Worm (Caenorhabditis elegans) whole organism, dauer: ENCODE results near the gene T09F5.1.

Experiments used
- unc-62 ChIP-seq: sonication (generic microtip); optimal IDR thresholded peaks from 2 replicates; lab custom pipeline; 2017; ENCODE audit warnings: missing biosample characterization, missing genetic modification reagents, missing genetic modification characterization

The T09F5.1 gene

DNA sequence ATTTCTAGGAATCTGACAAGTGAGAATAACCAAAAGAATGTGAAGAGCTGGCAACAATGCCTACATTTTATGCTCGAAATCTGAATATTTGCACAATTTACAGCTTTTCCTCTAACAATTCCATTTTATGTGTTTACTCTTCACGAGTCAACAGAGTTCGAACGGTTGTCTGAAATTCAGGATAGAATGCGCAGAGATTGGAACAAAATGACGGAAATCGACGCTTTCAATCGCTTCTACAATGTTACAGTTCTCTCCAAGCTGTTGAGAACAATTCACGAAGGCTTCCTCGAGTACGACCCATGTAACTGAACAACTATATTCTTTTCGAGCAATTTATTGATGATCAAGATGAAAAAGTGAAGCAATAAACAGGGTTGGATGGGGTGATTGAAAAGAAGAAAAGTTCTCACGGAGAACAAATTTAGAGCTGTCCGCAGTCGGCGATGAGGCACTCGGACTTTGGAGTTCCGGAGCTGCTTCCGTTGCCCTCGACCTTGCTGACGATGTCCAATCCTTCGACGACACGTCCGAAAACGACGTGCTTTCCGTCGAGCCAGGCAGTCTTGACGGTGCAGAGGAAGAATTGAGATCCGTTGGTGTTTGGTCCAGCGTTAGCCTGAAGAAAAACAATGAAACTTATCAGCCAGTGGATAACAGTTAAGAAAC lies 37.5 kb downstream of the T09F5.1 start, which contains the start of gene Y75B12B.3:
TSS of gene Y75B12B.3 (minus strand) at position 21 of the 669 bp plus-strand sequence.
- no peak for TF ChIP-seq unc-62 (GFP tag; lab: Kevin White, UChicago)

DNA sequence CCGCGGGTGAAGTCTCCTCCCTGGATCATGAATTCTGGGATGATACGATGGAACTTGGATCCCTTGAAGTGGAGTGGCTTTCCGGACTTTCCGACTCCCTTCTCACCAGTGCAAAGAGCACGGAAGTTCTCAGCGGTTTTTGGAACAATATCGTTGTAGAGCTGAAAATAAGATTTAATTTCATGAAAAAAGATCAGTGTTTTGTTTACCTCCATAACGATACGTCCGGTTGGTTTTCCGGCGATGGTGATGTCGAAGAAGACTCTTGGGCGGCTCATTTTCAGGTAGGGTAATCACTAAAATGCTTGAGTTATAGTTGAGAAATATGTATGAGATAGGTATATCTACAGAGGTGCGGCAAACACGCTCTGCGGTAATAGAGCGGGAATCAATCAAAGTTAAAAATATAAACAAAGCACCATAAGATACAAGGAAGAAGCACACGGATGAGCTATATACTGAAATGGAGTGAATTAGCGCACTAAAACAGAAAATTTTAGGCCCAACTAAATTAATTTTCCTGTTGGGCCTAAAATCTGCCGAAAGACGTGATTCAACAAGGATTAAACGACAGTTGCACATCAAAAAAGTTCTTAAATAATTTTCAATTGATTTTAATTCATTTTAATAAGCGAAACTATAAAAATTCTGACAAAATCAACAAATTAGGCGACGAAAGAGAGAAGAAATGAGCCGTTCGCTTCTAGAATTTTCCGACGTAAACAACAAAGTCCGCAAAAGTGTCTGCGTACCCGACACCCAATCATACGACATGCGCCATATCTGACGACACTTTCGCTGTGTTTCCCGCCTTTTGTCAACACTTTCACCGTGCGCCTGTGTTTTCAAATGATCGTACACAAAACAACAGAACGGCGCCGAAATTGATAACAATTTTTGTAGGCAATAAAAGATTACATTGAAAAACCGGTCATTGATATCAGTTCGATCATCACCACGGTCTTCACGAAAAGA lies 38.5 kb downstream of the T09F5.1 start, which contains the start of the genes cyn-7 and bath-36:
TSS of gene cyn-7 (minus strand) at position 296 of the 975 bp plus-strand sequence.
TSS of gene bath-36 (plus strand) at position 806 of the 975 bp plus-strand sequence.
- TF ChIP-seq unc-62 (GFP tag; lab: Kevin White, UChicago), result no peak

DNA sequence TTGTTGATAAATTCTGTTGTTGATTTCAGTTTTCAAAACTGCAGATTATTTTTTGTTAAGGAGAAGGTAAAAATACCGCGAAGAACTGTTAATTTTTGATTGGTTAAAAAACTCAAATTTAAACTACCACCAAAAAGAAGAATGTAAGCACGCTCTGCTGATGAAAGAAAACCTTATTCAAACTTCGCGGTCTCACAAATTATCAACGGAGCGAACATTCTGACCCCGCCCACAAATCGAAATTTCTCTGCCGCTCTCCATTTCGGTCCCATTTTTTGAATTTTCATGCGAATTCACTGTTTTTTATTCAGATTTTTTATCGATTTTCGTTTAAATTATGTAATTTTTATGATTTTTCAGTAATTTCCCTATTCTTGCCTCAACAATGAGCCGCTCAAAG lies 40.7 kb downstream of the T09F5.1 start, which contains the start of gene cyn-3:
TSS of gene cyn-3 (plus strand) at position 361 of the 400 bp plus-strand sequence.
- no peak for TF ChIP-seq unc-62 (GFP tag; lab: Kevin White, UChicago)

DNA sequence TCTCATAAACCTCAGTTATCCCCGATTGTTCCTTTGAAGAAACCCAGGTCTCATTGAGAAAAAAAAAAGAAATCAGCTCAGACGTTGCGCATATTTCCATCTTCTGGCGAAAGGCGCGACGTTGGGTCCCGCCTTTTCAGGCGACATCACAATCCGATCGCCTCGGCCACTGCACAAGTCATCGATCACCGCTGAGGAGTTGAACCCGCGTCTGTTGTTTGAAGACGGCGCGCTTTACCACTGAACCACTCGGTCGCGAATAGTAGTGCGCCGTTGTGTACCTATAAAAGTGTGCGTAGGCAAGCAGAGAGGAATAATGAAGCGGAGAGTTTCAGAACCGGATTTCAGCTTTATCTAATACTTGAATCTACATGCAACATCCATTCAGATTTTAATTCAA lies 42.0 kb downstream of the T09F5.1 start, which contains the start of gene Y75B12B.11:
TSS of gene Y75B12B.11 (plus strand) at position 394 of the 400 bp plus-strand sequence.
- no peak for TF ChIP-seq unc-62 (GFP tag; lab: Kevin White, UChicago)

DNA sequence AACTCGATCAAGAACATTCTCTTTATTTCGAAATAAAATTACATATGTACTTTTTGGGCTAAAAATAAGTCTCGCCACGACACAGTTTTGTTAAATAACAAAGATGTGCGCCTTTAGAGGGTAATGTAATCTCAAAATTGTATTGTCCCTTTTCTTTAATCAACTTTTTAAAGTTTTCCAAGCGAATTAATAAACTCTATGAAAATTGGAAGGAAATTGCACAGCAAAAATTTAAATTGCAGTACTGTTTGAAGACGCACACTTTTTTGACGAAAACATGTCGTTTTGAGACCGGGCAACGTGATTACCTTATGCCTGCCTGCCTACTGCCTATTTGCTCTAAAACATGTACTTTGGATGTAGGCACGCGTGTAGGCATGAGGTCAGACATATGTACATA lies 43.1 kb downstream of the T09F5.1 start:
- TF ChIP-seq unc-62 (GFP tag; lab: Kevin White, UChicago), result no peak

DNA sequence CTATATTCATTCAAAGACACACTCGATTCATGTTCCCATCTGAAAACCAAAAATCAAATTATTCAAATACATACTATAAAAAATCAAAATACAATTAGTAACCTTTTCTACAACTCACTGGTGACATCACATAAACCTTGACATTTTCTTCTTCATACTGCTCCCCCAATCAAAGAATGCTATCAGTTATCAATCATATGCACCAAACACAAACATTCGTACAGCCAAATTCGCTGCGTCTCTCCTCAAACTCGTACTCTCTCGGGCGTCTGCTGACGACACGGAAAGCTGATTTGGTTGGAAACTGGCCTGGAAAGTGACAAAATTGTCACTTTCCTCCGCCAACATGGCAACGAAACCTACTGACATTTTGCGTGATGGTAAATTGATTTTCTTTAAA lies 43.5 kb downstream of the T09F5.1 start, which contains the start of gene plc-2:
TSS of gene plc-2 (plus strand) at position 196 of the 400 bp plus-strand sequence.
- no peak for TF ChIP-seq unc-62 (GFP tag; lab: Kevin White, UChicago)

DNA sequence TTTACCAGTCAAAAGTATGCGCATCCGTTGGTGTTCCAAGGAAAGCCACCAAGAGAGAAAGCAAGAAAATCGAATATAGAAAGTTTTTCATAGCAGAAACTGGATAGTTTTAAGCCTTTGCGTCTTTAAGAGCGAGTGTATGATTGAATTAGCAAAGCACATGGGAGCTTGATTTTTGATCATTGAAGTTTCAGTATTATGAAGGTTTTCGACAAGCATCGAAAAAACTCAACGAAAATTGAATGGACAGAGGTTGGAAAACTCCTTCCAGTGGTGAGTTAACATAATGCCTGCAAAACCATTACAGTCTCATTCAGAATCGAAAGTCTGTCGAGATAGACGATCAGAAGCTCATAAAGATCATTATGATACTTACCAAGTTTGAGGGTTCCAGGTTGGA lies 45.0 kb downstream of the T09F5.1 start, which contains the start of gene Y75B12B.13:
TSS of gene Y75B12B.13 (minus strand) at position 101 of the 400 bp plus-strand sequence.
- no peak for TF ChIP-seq unc-62 (GFP tag; lab: Kevin White, UChicago)

DNA sequence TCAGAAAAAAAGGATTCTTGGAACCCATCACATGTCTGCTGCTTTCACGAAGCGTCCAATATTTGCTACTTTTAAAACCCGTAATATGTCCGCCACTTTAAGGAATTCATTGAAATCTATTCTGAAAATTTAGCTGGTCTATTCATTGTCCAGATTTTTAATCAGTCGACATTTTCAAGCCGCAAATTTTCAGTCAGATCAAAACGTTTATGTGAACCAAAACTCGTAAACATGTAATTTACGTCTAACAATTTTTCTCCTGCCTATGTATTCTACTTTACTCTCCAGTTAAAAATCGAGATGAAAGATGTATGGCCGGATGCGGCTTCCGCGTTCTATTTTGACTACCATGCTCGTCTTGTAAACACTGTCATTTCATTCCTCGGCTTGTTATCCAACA lies 49.1 kb downstream of the T09F5.1 start, which contains the start of gene srw-1:
TSS of gene srw-1 (plus strand) at position 301 of the 400 bp plus-strand sequence.
- TF ChIP-seq unc-62 (GFP tag; lab: Kevin White, UChicago), result no peak

DNA sequence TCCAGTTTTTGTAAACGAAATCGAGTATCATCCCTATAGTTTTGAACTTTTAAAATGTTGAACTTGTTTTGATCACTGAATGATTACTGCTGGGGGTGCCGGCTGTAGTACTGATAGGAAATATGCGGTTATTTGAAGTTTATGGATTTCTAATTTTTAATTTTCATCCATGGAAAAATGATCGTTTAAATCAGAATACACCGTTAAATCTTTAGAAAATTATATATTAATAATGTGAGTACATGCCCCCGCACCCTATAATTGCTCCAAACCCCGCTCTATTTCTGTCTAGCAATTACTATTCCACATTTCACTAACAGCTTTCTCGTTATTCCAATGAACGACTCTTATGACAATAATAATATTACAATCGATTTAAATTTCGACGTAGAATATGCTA lies 50.9 kb downstream of the T09F5.1 start, which contains the start of gene Y75B12B.10:
TSS of gene Y75B12B.10 (plus strand) at position 301 of the 400 bp plus-strand sequence.
- no peak for TF ChIP-seq unc-62 (GFP tag; lab: Kevin White, UChicago)
